Worm (Caenorhabditis elegans) whole organism, late embryonic: ENCODE data around the gene ttr-43.

ENCODE experiments used
- C08G9.2 ChIP-seq: sonication (generic microtip); optimal IDR thresholded peaks from 2 replicates; lab custom pipeline; 2016; ENCODE audit warnings: mild to moderate bottlenecking, missing genetic modification characterization, moderate library complexity, missing compliant biosample characterization
- hlh-13 ChIP-seq: fragments of 200-800 bp; sonication (Bioruptor generic); optimal IDR thresholded peaks from 2 replicates; lab custom pipeline; 2018; ENCODE audit warnings: mild to moderate bottlenecking, missing genetic modification characterization, missing compliant biosample characterization
- hlh-30 ChIP-seq: sonication (generic microtip); optimal IDR thresholded peaks from 2 replicates; lab custom pipeline; 2017; ENCODE audit warnings: antibody characterized with exemption, missing genetic modification characterization, missing compliant biosample characterization; ENCODE audit not compliant: insufficient read depth
- pha-2 ChIP-seq: sonication (generic microtip); optimal IDR thresholded peaks from 2 replicates; lab custom pipeline; 2017; ENCODE audit warnings: mild to moderate bottlenecking, missing genetic modification characterization, missing compliant biosample characterization
- sox-4 ChIP-seq: sonication (generic microtip); optimal IDR thresholded peaks from 2 replicates; lab custom pipeline; 2017; ENCODE audit warnings: mild to moderate bottlenecking, missing genetic modification characterization, inconsistent platforms, missing compliant biosample characterization
- unc-3 ChIP-seq, 2 experiments: fragments of 200-800 bp in 1 of 2; sonication (Bioruptor generic) in 1 of 2; sonication (generic microtip) in 1 of 2; conservative IDR thresholded peaks in 1 of 2; optimal IDR thresholded peaks in 1 of 2; 2 replicates each; pipeline versions ENCODE4 v1.3.6 to Lab custom; 2016 to 2022; ENCODE audit warnings: missing compliant biosample characterization in 2 of 2, missing genetic modification characterization in 2 of 2, missing genetic modification reagents in 1 of 2

DNA sequence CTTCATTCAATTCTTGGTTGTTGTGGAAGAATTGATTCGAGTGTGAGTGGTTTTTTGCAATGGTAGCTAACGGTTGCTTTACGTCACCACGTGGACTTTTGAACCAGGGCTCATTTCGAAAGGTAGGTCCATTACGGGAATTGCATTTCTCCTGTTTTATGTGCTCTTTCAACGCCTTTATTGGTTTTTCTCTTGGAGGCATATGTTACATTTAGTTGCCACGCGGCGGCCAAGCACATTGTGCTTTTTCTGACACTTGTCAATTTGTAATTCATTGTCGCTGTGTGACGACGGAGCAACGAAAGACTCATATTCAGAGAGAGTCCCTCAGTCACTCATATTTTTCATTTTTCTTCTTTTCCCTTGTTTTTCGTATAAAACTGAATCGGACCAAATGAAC is 5.7 kb downstream of the ttr-43 start:
- TF ChIP-seq unc-3 (GFP tag; conservative IDR thresholded peaks at IDR 0.05; lab: Robert Waterston, UW) (no peak), unc-3 (tag; optimal IDR thresholded peaks at IDR 0.05; lab: Kevin White, UChicago) (no peak), hlh-30 (tag; lab: Kevin White, UChicago) (no peak), C08G9.2 (tag; lab: Kevin White, UChicago) (no peak), hlh-13 (GFP tag; lab: Kevin White, UChicago) (no peak), sox-4 (tag; lab: Kevin White, UChicago) (no peak), pha-2 (no peak)
